Fruit fly (Drosophila melanogaster) S2 (cell line): ENCODE results near the gene CG14074.

Experiments used
- CG8478 ChIP-seq: fragments of >200 bp; optimal IDR thresholded peaks from 2 replicates; lab custom pipeline; 2018
- CTCF ChIP-seq, 2 experiments: fragments of >200 bp; optimal IDR thresholded peaks; 2 replicates each; lab custom pipeline; 2018

DNA sequence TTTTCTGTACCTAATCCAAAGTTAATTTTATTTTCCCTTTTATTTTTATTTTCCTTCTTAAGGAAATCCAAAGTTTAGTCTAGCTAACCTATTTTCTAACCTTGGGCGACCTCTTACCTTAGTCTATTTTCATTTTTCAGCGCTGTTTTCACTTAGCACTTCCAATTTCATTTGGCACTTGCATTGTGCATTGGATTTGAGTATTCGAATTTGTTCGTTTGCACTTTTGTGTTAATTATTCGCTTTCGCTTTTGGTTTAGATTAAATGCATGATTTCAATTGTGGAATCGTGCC is 42.9 kb upstream of the CG14074 start:
- TF ChIP-seq CG8478 (lab: Kevin White, UChicago) (no peak), CTCF (optimal IDR thresholded peaks at IDR 0.05; lab: Kevin White, UChicago) (no peak)
